Worm (Caenorhabditis elegans) whole organism, young adult: Measurements from ENCODE around the gene Y45G12B.2.

ENCODE experiments used
- B0019.2 ChIP-seq: fragments of 200-800 bp; sonication (Bioruptor generic); conservative IDR thresholded peaks from 2 replicates; pipeline ENCODE4 v1.3.6; 2022; ENCODE audit warnings: missing genetic modification reagents, missing genetic modification characterization, missing compliant biosample characterization
- B0035.1 ChIP-seq: sonication (generic microtip); optimal IDR thresholded peaks from 2 replicates; lab custom pipeline; 2016; ENCODE audit warnings: missing genetic modification characterization, mild to moderate bottlenecking, missing compliant biosample characterization, missing genotype, missing genetic modification reagents
- F23B12.7 ChIP-seq: sonication (generic microtip); optimal IDR thresholded peaks from 2 replicates; lab custom pipeline; 2017; ENCODE audit warnings: missing genetic modification characterization, mild to moderate bottlenecking, missing compliant biosample characterization, antibody characterized with exemption, moderate library complexity; ENCODE audit not compliant: insufficient read depth
- F33H1.4 ChIP-seq: fragments of 200-800 bp; sonication (Bioruptor generic); IDR thresholded peaks from 2 replicates; pipeline ENCODE4 v1.3.6; 2022; ENCODE audit warnings: missing genetic modification reagents, missing genetic modification characterization, missing compliant biosample characterization
- F37B4.10 ChIP-seq: fragments of 200-800 bp; sonication (Bioruptor generic); IDR thresholded peaks from 2 replicates; pipeline ENCODE4 v1.3.6; 2022; ENCODE audit warnings: missing genetic modification characterization, missing compliant biosample characterization
- F39B2.1 ChIP-seq: fragments of 200-800 bp; sonication (Bioruptor generic); IDR thresholded peaks from 2 replicates; pipeline ENCODE4 v1.3.6; 2022; ENCODE audit warnings: missing genetic modification reagents, missing genetic modification characterization, missing compliant biosample characterization
- F49E8.2 ChIP-seq: sonication (generic microtip); optimal IDR thresholded peaks from 3 replicates; lab custom pipeline; 2017; ENCODE audit warnings: missing genetic modification characterization, mild to moderate bottlenecking, missing compliant biosample characterization, antibody characterized with exemption, moderate library complexity; ENCODE audit not compliant: insufficient read depth
- K11D2.4 ChIP-seq: fragments of 200-800 bp; sonication (Bioruptor generic); IDR thresholded peaks from 2 replicates; pipeline ENCODE4 v1.3.6; 2022; ENCODE audit warnings: missing genetic modification reagents, missing genetic modification characterization, missing compliant biosample characterization
- K12H6.12 ChIP-seq: fragments of 200-800 bp; sonication (Bioruptor generic); optimal IDR thresholded peaks from 2 replicates; lab custom pipeline; 2018; ENCODE audit warnings: mild to moderate bottlenecking, missing genetic modification characterization, missing compliant biosample characterization
- Y53F4B.3 ChIP-seq: fragments of 200-800 bp; sonication (Bioruptor generic); IDR thresholded peaks from 2 replicates; pipeline ENCODE4 v1.3.6; 2022; ENCODE audit warnings: missing genetic modification reagents, missing genetic modification characterization, missing compliant biosample characterization
- Y56A3A.18 ChIP-seq: fragments of 200-800 bp; sonication (Bioruptor generic); IDR thresholded peaks from 2 replicates; pipeline ENCODE4 v1.3.6; 2022; ENCODE audit warnings: missing genetic modification reagents, missing genetic modification characterization, missing compliant biosample characterization
- Y95B8A.8 ChIP-seq: fragments of 200-800 bp; sonication (Bioruptor generic); IDR thresholded peaks from 2 replicates; pipeline ENCODE4 v1.3.6; 2022; ENCODE audit warnings: missing genetic modification reagents, missing genetic modification characterization, missing compliant biosample characterization
- akir-1 ChIP-seq: fragments of 200-800 bp; sonication (Bioruptor generic); optimal IDR thresholded peaks from 2 replicates; lab custom pipeline; 2018; ENCODE audit warnings: mild to moderate bottlenecking, missing genetic modification characterization, moderate library complexity, missing compliant biosample characterization
- atf-7 ChIP-seq: sonication (generic microtip); optimal IDR thresholded peaks from 2 replicates; lab custom pipeline; 2017; ENCODE audit warnings: mild to moderate bottlenecking, missing genetic modification characterization, missing compliant biosample characterization
- attf-3 ChIP-seq: fragments of 200-800 bp; sonication (Bioruptor generic); conservative IDR thresholded peaks from 2 replicates; pipeline ENCODE4 v1.3.6; 2022; ENCODE audit warnings: missing genetic modification reagents, missing genetic modification characterization, missing compliant biosample characterization
- attf-5 ChIP-seq: fragments of 200-800 bp; sonication (Bioruptor generic); optimal IDR thresholded peaks from 2 replicates; lab custom pipeline; 2018; ENCODE audit warnings: mild to moderate bottlenecking, missing genetic modification characterization, missing compliant biosample characterization
- attf-6 ChIP-seq: fragments of 200-800 bp; sonication (Bioruptor generic); IDR thresholded peaks from 2 replicates; pipeline ENCODE4 v1.3.6; 2022; ENCODE audit warnings: missing genetic modification reagents, missing genetic modification characterization, missing compliant biosample characterization
- bed-1 ChIP-seq: fragments of 200-800 bp; sonication (Bioruptor generic); IDR thresholded peaks from 2 replicates; pipeline ENCODE4 v1.3.6; 2022; ENCODE audit warnings: missing genetic modification reagents, missing genetic modification characterization, missing compliant biosample characterization
- bed-2 ChIP-seq: fragments of 200-800 bp; sonication (Bioruptor generic); IDR thresholded peaks from 2 replicates; pipeline ENCODE4 v1.3.6; 2022; ENCODE audit warnings: missing genetic modification reagents, missing genetic modification characterization, missing compliant biosample characterization
- cebp-2 ChIP-seq: fragments of 200-800 bp; sonication (Bioruptor generic); IDR thresholded peaks from 2 replicates; pipeline ENCODE4 v1.3.6; 2022; ENCODE audit warnings: missing genetic modification characterization, missing compliant biosample characterization
- dox-1 ChIP-seq: fragments of 200-800 bp; sonication (Bioruptor generic); IDR thresholded peaks from 2 replicates; pipeline ENCODE4 v1.3.6; 2022; ENCODE audit warnings: missing genetic modification reagents, missing genetic modification characterization, missing compliant biosample characterization
- dpff-1 ChIP-seq: sonication (generic microtip); optimal IDR thresholded peaks from 2 replicates; lab custom pipeline; 2017; ENCODE audit warnings: mild to moderate bottlenecking, missing genetic modification characterization, missing compliant biosample characterization
- efl-1 ChIP-seq: fragments of 150-350 bp; optimal IDR thresholded peaks from 2 replicates; lab custom pipeline; 2014; ENCODE audit warnings: missing biosample characterization, missing genetic modification reagents, missing genetic modification characterization
- egrh-3 ChIP-seq: fragments of 200-800 bp; sonication (Bioruptor generic); IDR thresholded peaks from 2 replicates; pipeline ENCODE4 v1.3.6; 2022; ENCODE audit warnings: missing genetic modification reagents, missing genetic modification characterization, missing compliant biosample characterization
- ets-4 ChIP-seq: fragments of 200-800 bp; sonication (Bioruptor generic); optimal IDR thresholded peaks from 2 replicates; lab custom pipeline; 2018; ENCODE audit warnings: mild to moderate bottlenecking, missing genetic modification characterization, missing compliant biosample characterization
- gei-17 ChIP-seq: fragments of 200-800 bp; sonication (Bioruptor generic); optimal IDR thresholded peaks from 2 replicates; lab custom pipeline; 2018; ENCODE audit warnings: mild to moderate bottlenecking, missing genetic modification characterization, missing compliant biosample characterization
- hlh-26 ChIP-seq: fragments of 200-800 bp; sonication (Bioruptor generic); conservative IDR thresholded peaks from 2 replicates; pipeline ENCODE4 v1.3.6; 2022; ENCODE audit warnings: missing genetic modification reagents, missing genetic modification characterization, missing compliant biosample characterization
- hmg-1.2 ChIP-seq: fragments of 200-800 bp; sonication (Bioruptor generic); IDR thresholded peaks from 2 replicates; pipeline ENCODE4 v1.3.6; 2022; ENCODE audit warnings: missing genetic modification reagents, missing genetic modification characterization, missing compliant biosample characterization
- hmg-20 ChIP-seq: fragments of 200-800 bp; sonication (Bioruptor generic); IDR thresholded peaks from 2 replicates; pipeline ENCODE4 v1.3.6; 2022; ENCODE audit warnings: missing genetic modification reagents, missing genetic modification characterization, missing compliant biosample characterization
- lag-1 ChIP-seq: fragments of 200-800 bp; sonication (Bioruptor generic); IDR thresholded peaks from 2 replicates; pipeline ENCODE4 v1.3.6; 2022; ENCODE audit warnings: missing genetic modification reagents, missing genetic modification characterization, missing compliant biosample characterization
- let-526 ChIP-seq: fragments of 200-800 bp; sonication (Bioruptor generic); IDR thresholded peaks from 2 replicates; pipeline ENCODE4 v1.3.6; 2022; ENCODE audit warnings: missing genetic modification reagents, missing genetic modification characterization, missing compliant biosample characterization
- lin-40 ChIP-seq: sonication (generic microtip); optimal IDR thresholded peaks from 2 replicates; lab custom pipeline; 2016; ENCODE audit warnings: missing genetic modification characterization, mild to moderate bottlenecking, missing compliant biosample characterization, missing genotype, missing genetic modification reagents
- lsl-1 ChIP-seq: fragments of 200-800 bp; sonication (Bioruptor generic); optimal IDR thresholded peaks from 2 replicates; lab custom pipeline; 2018; ENCODE audit warnings: mild to moderate bottlenecking, missing genetic modification characterization, moderate library complexity, missing compliant biosample characterization
- madf-3 ChIP-seq: fragments of 200-800 bp; sonication (Bioruptor generic); IDR thresholded peaks from 2 replicates; pipeline ENCODE4 v1.3.6; 2022; ENCODE audit warnings: missing genetic modification reagents, missing genetic modification characterization, missing compliant biosample characterization
- madf-6 ChIP-seq: fragments of 200-800 bp; sonication (Bioruptor generic); IDR thresholded peaks from 2 replicates; pipeline ENCODE4 v1.3.6; 2022; ENCODE audit warnings: missing genetic modification reagents, missing genetic modification characterization, missing compliant biosample characterization
- madf-8 ChIP-seq: fragments of 200-800 bp; sonication (Bioruptor generic); conservative IDR thresholded peaks from 2 replicates; pipeline ENCODE4 v1.3.6; 2022; ENCODE audit warnings: missing genetic modification reagents, missing genetic modification characterization, missing compliant biosample characterization
- nfya-1 ChIP-seq: sonication (generic microtip); optimal IDR thresholded peaks from 2 replicates; lab custom pipeline; 2017; ENCODE audit warnings: antibody characterized with exemption, missing compliant biosample characterization, missing genetic modification characterization, borderline replicate concordance; ENCODE audit not compliant: insufficient read depth
- nhr-80 ChIP-seq: sonication (generic microtip); optimal IDR thresholded peaks from 2 replicates; lab custom pipeline; 2016; ENCODE audit warnings: missing genetic modification characterization, missing compliant biosample characterization
- pbrm-1 ChIP-seq: fragments of 200-800 bp; sonication (Bioruptor generic); IDR thresholded peaks from 2 replicates; pipeline ENCODE4 v1.3.6; 2022; ENCODE audit warnings: missing genetic modification reagents, missing genetic modification characterization, missing compliant biosample characterization
- rpc-1 ChIP-seq, 2 experiments: fragments of 150-350 bp in 1 of 2; sonication (generic microtip) in 1 of 2; optimal IDR thresholded peaks; 2 replicates each; lab custom pipeline; 2014 to 2018; ENCODE audit warnings: missing biosample characterization in 1 of 2, missing genetic modification characterization in 1 of 2, missing genetic modification reagents in 1 of 2, missing genotype in 1 of 2
- sdz-38 ChIP-seq: sonication (generic microtip); optimal IDR thresholded peaks from 2 replicates; lab custom pipeline; 2016; ENCODE audit warnings: missing genotype, missing genetic modification characterization, missing compliant biosample characterization
- unc-130 ChIP-seq: sonication (generic microtip); optimal IDR thresholded peaks from 2 replicates; lab custom pipeline; 2016; ENCODE audit warnings: missing genetic modification reagents, missing genetic modification characterization, missing compliant biosample characterization
- ztf-22 ChIP-seq: fragments of 200-800 bp; sonication (Bioruptor generic); optimal IDR thresholded peaks from 2 replicates; lab custom pipeline; 2018; ENCODE audit warnings: mild to moderate bottlenecking, missing genetic modification characterization, moderate library complexity, missing compliant biosample characterization
- ztf-26 ChIP-seq: sonication (generic microtip); optimal IDR thresholded peaks from 2 replicates; lab custom pipeline; 2017; ENCODE audit warnings: missing genetic modification characterization, missing compliant biosample characterization
- ztf-28 ChIP-seq: fragments of 200-800 bp; sonication (Bioruptor generic); IDR thresholded peaks from 2 replicates; pipeline ENCODE4 v1.3.6; 2022; ENCODE audit warnings: missing genetic modification reagents, missing genetic modification characterization, missing compliant biosample characterization
- ztf-3 ChIP-seq: fragments of 200-800 bp; sonication (Bioruptor generic); optimal IDR thresholded peaks from 2 replicates; lab custom pipeline; 2018; ENCODE audit warnings: mild to moderate bottlenecking, missing genetic modification characterization, missing compliant biosample characterization

Y45G12B.2 gene

ce11 chrV:2650980-2651379 lies 43.6 kb upstream of the Y45G12B.2 start:
- TF ChIP-seq lin-40 (tag; lab: Kevin White, UChicago) (no peak), attf-3 (GFP tag; lab: Robert Waterston, UW) (no peak), ets-4 (GFP tag; lab: Kevin White, UChicago) (no peak), attf-6 (GFP tag; lab: Robert Waterston, UW) (no peak), F33H1.4 (GFP tag; lab: Robert Waterston, UW) (no peak), F37B4.10 (GFP tag; lab: Robert Waterston, UW) (no peak), dox-1 (GFP tag; lab: Robert Waterston, UW) (no peak), F49E8.2 (tag; lab: Kevin White, UChicago) (no peak), Y53F4B.3 (GFP tag; lab: Robert Waterston, UW) (no peak), efl-1 (GFP tag; lab: Kevin White, UChicago) (no peak), ztf-28 (no peak), hmg-20 (no peak), nfya-1 (tag; lab: Kevin White, UChicago) (no peak), Y56A3A.18 (GFP tag; lab: Robert Waterston, UW) (no peak), B0035.1 (no peak), pbrm-1 (GFP tag; lab: Robert Waterston, UW) (no peak), F39B2.1 (GFP tag; lab: Robert Waterston, UW) (no peak), gei-17 (no peak)

ce11 chrV:2652557-2653133 lies 41.9 kb upstream of the Y45G12B.2 start, which contains the start of the genes W02H5.8 and angl-1:
Gene W02H5.8, minus strand, starts transcription at chrV:2652657.
Gene angl-1, plus strand, starts transcription at chrV:2653083.
- TF ChIP-seq egrh-3: no peak

ce11 chrV:2656159-2656558 lies 38.4 kb upstream of the Y45G12B.2 start:
- TF ChIP-seq hmg-1.2 (GFP tag; lab: Robert Waterston, UW) (no peak), dpff-1 (tag; lab: Kevin White, UChicago) (no peak), bed-1 (no peak), pbrm-1 (GFP tag; lab: Robert Waterston, UW) (no peak), attf-5 (GFP tag; lab: Kevin White, UChicago) (peak; percentile 7), bed-2 (GFP tag; lab: Robert Waterston, UW) (no peak), madf-6 (GFP tag; lab: Robert Waterston, UW) (peak; percentile 46; the same call in 1 of the 2 replicates), lsl-1 (GFP tag; lab: Kevin White, UChicago) (no peak), let-526 (no peak), F23B12.7 (no peak), madf-8 (GFP tag; lab: Robert Waterston, UW) (0 out of 2 replicates have a peak, but pooled peaks have one; percentile 13), ztf-26 (tag; lab: Kevin White, UChicago) (no peak), attf-6 (GFP tag; lab: Robert Waterston, UW) (no peak), ztf-3 (GFP tag; lab: Kevin White, UChicago) (no peak), lag-1 (no peak), akir-1 (GFP tag; lab: Kevin White, UChicago) (no peak), madf-3 (GFP tag; lab: Robert Waterston, UW) (no peak), unc-130 (no peak), hlh-26 (GFP tag; lab: Robert Waterston, UW) (no peak), ztf-22 (GFP tag; lab: Kevin White, UChicago) (no peak), rpc-1 (optimal IDR thresholded peaks at IDR 0.05; lab: Kevin White, UChicago) (no peak), rpc-1 (tag; optimal IDR thresholded peaks at IDR 0.05; lab: Kevin White, UChicago) (no peak), nhr-80 (peak; percentile 21), sdz-38 (tag; lab: Kevin White, UChicago) (no peak), cebp-2 (GFP tag; lab: Robert Waterston, UW) (no peak), atf-7 (no peak), K12H6.12 (tag; lab: Kevin White, UChicago) (no peak), Y95B8A.8 (GFP tag; lab: Robert Waterston, UW) (no peak), B0019.2 (GFP tag; lab: Robert Waterston, UW) (no peak), K11D2.4 (GFP tag; lab: Robert Waterston, UW) (no peak)
